Fruit fly (Drosophila melanogaster) whole organism, embryonic: ENCODE measurements around the gene Mic26-27.
A peak's percentile ranks its signal among the peaks of the same experiment; 100 is the strongest.

Experiments used
- Aef1 ChIP-seq: fragments of 200-800 bp; sonication (Bioruptor generic); IDR thresholded peaks from 3 replicates; pipeline ENCODE4 v1.3.6; 2022; ENCODE audit warnings: missing biosample characterization, missing genetic modification characterization
- Antp ChIP-seq: fragments of 200-800 bp; sonication (Bioruptor generic); optimal IDR thresholded peaks from 3 replicates; lab custom pipeline; 2016; ENCODE audit warnings: missing biosample characterization, missing genetic modification characterization
- Atf6 ChIP-seq: fragments of 200-800 bp; sonication (Bioruptor generic); IDR thresholded peaks from 2 replicates; pipeline ENCODE4 v1.3.6; 2022; ENCODE audit warnings: missing biosample characterization, missing genetic modification characterization
- Awh ChIP-seq: fragments of 200-800 bp; sonication (Bioruptor generic); IDR thresholded peaks from 2 replicates; pipeline ENCODE4, ENCODE4 v1.3.6; 2022; ENCODE audit warnings: missing biosample characterization, missing genetic modification characterization
- CG10147 ChIP-seq: fragments of 200-800 bp; sonication (Bioruptor generic); optimal IDR thresholded peaks from 2 replicates; lab custom pipeline; 2019; ENCODE audit warnings: missing biosample characterization, mild to moderate bottlenecking, missing genetic modification characterization, moderate library complexity
- CG10431 ChIP-seq: fragments of 200-800 bp; sonication (Bioruptor generic); optimal IDR thresholded peaks from 3 replicates; lab custom pipeline; 2018; ENCODE audit warnings: missing biosample characterization, mild to moderate bottlenecking, missing genetic modification characterization
- CG10979 ChIP-seq: fragments of 200-800 bp; sonication (Bioruptor generic); optimal IDR thresholded peaks from 2 replicates; lab custom pipeline; 2018; ENCODE audit warnings: missing biosample characterization, mild to moderate bottlenecking, missing genetic modification characterization, moderate library complexity
- CG11560 ChIP-seq: fragments of 200-800 bp; sonication (Bioruptor generic); IDR thresholded peaks from 3 replicates; pipeline ENCODE4 v1.3.6; 2022; ENCODE audit warnings: missing biosample characterization, missing genetic modification characterization
- CG11695 ChIP-seq: fragments of 200-800 bp; sonication (Bioruptor generic); IDR thresholded peaks from 3 replicates; pipeline ENCODE4 v1.3.6; 2022; ENCODE audit warnings: missing biosample characterization, missing genetic modification characterization
- CG16779 ChIP-seq: fragments of 200-800 bp; sonication (Bioruptor generic); IDR thresholded peaks from 2 replicates; pipeline ENCODE4 v1.3.6; 2022; ENCODE audit warnings: missing biosample characterization, missing genetic modification characterization
- CG1792 ChIP-seq: fragments of 200-800 bp; sonication (Bioruptor generic); optimal IDR thresholded peaks from 2 replicates; lab custom pipeline; 2016; ENCODE audit warnings: missing biosample characterization, missing genetic modification characterization
- CG18262 ChIP-seq: fragments of 200-800 bp; optimal IDR thresholded peaks from 3 replicates; lab custom pipeline; 2019; ENCODE audit warnings: missing biosample characterization, mild to moderate bottlenecking, missing genetic modification characterization, moderate library complexity
- CG2116 ChIP-seq: fragments of 200-800 bp; sonication (Bioruptor generic); optimal IDR thresholded peaks from 3 replicates; lab custom pipeline; 2018; ENCODE audit warnings: missing biosample characterization, mild to moderate bottlenecking, missing genetic modification characterization
- CG2120 ChIP-seq: fragments of 200-800 bp; sonication (Bioruptor generic); optimal IDR thresholded peaks from 3 replicates; lab custom pipeline; 2016; ENCODE audit warnings: missing biosample characterization, missing genetic modification characterization
- CG2129 ChIP-seq: fragments of 200-800 bp; sonication (Bioruptor generic); IDR thresholded peaks from 2 replicates; pipeline ENCODE4 v1.3.6; 2022; ENCODE audit warnings: missing biosample characterization, missing genetic modification characterization; ENCODE audit not compliant: partially characterized antibody
- CG31224 ChIP-seq: fragments of 200-800 bp; sonication (Bioruptor generic); IDR thresholded peaks from 2 replicates; pipeline ENCODE4 v1.3.6; 2022; ENCODE audit warnings: missing biosample characterization, missing genetic modification characterization
- CG33213 ChIP-seq: fragments of 200-800 bp; sonication (Bioruptor generic); optimal IDR thresholded peaks from 3 replicates; lab custom pipeline; 2016; ENCODE audit warnings: missing biosample characterization, missing genetic modification characterization
- CG3847 ChIP-seq: fragments of 200-800 bp; sonication (Bioruptor generic); IDR thresholded peaks from 2 replicates; pipeline ENCODE4 v1.3.6; 2022; ENCODE audit warnings: missing biosample characterization, missing genetic modification characterization
- CG4424 ChIP-seq: fragments of 200-800 bp; sonication (Bioruptor generic); optimal IDR thresholded peaks from 3 replicates; lab custom pipeline; 2016; ENCODE audit warnings: missing biosample characterization, missing genetic modification characterization
- CG4820 ChIP-seq: fragments of 200-800 bp; sonication (Bioruptor generic); optimal IDR thresholded peaks from 3 replicates; lab custom pipeline; 2016; ENCODE audit warnings: missing biosample characterization, missing genetic modification characterization
- CG6175 ChIP-seq: fragments of 200-800 bp; sonication (Bioruptor generic); IDR thresholded peaks from 3 replicates; pipeline ENCODE4 v1.3.6; 2022; ENCODE audit warnings: missing biosample characterization, missing genetic modification characterization
- CG7839 ChIP-seq: fragments of 200-800 bp; sonication (Bioruptor generic); optimal IDR thresholded peaks from 3 replicates; lab custom pipeline; 2018; ENCODE audit warnings: missing biosample characterization, mild to moderate bottlenecking, missing genetic modification characterization, moderate library complexity
- CG8281 ChIP-seq: fragments of 200-800 bp; sonication (Bioruptor generic); optimal IDR thresholded peaks from 2 replicates; lab custom pipeline; 2018; ENCODE audit warnings: missing biosample characterization, mild to moderate bottlenecking, missing genetic modification characterization, moderate library complexity
- CG8290 ChIP-seq, 3 experiments: fragments of 200-800 bp; sonication (Bioruptor generic); optimal IDR thresholded peaks; 2 replicates each; lab custom pipeline; 2016 to 2019; ENCODE audit warnings: missing biosample characterization in 3 of 3, missing genetic modification characterization in 3 of 3, mild to moderate bottlenecking in 2 of 3, moderate library complexity in 1 of 3
- CG8924 ChIP-seq: fragments of 200-800 bp; optimal IDR thresholded peaks from 3 replicates; lab custom pipeline; 2019; ENCODE audit warnings: missing biosample characterization, mild to moderate bottlenecking, missing genetic modification characterization, moderate library complexity
- CHES-1-like ChIP-seq: fragments of 200-800 bp; sonication (Bioruptor generic); optimal IDR thresholded peaks from 2 replicates; lab custom pipeline; 2016; ENCODE audit warnings: missing biosample characterization, missing genetic modification characterization
- Camta ChIP-seq: fragments of 200-800 bp; sonication (Bioruptor generic); optimal IDR thresholded peaks from 2 replicates; lab custom pipeline; 2016; ENCODE audit warnings: missing biosample characterization, missing genetic modification characterization
- Chrac-16 ChIP-seq: fragments of 200-800 bp; sonication (Bioruptor generic); optimal IDR thresholded peaks from 3 replicates; lab custom pipeline; 2016; ENCODE audit warnings: missing biosample characterization, missing genetic modification characterization
- Dip2 ChIP-seq: fragments of 200-800 bp; sonication (Bioruptor generic); IDR thresholded peaks from 2 replicates; pipeline ENCODE4 v1.3.6; 2022; ENCODE audit warnings: missing biosample characterization, missing genetic modification characterization
- Lpt ChIP-seq: fragments of >200 bp; optimal IDR thresholded peaks from 2 replicates; lab custom pipeline; 2018; ENCODE audit warnings: missing biosample characterization, missing genetic modification characterization
- MBD-R2 ChIP-seq: fragments of 200-800 bp; sonication (Bioruptor generic); IDR thresholded peaks from 2 replicates; pipeline ENCODE4 v1.3.6; 2022; ENCODE audit warnings: missing biosample characterization, missing genetic modification characterization
- Myb ChIP-seq: fragments of 200-800 bp; sonication (Bioruptor generic); optimal IDR thresholded peaks from 2 replicates; lab custom pipeline; 2016; ENCODE audit warnings: missing biosample characterization, missing genetic modification characterization
- Sox102F ChIP-seq: fragments of 200-800 bp; sonication (Bioruptor generic); optimal IDR thresholded peaks from 2 replicates; lab custom pipeline; 2018; ENCODE audit warnings: missing biosample characterization, mild to moderate bottlenecking, missing genetic modification characterization, moderate library complexity
- Trl ChIP-seq, 3 experiments: fragments of >200 bp in 2 of 3; fragments of 200-800 bp in 1 of 3; sonication (Bioruptor generic) in 1 of 3; optimal IDR thresholded peaks; 2 replicates in 1 of 3; 3 replicates in 2 of 3; lab custom pipeline; 2016 to 2017; ENCODE audit warnings: missing biosample characterization in 1 of 3, missing genetic modification characterization in 1 of 3
- Usf ChIP-seq: fragments of 200-800 bp; sonication (Bioruptor generic); optimal IDR thresholded peaks from 2 replicates; lab custom pipeline; 2017; ENCODE audit warnings: missing genotype, missing biosample characterization, missing genetic modification characterization
- al ChIP-seq: fragments of 200-800 bp; sonication (Bioruptor generic); IDR thresholded peaks from 2 replicates; pipeline ENCODE4 v1.3.6; 2022; ENCODE audit warnings: missing biosample characterization, missing genetic modification characterization
- bigmax ChIP-seq: fragments of 200-800 bp; sonication (Bioruptor generic); optimal IDR thresholded peaks from 2 replicates; lab custom pipeline; 2018; ENCODE audit warnings: missing biosample characterization, mild to moderate bottlenecking, missing genetic modification characterization
- danr ChIP-seq: fragments of 200-800 bp; sonication (Bioruptor generic); IDR thresholded peaks from 2 replicates; pipeline ENCODE4 v1.3.6; 2022; ENCODE audit warnings: missing biosample characterization, missing genetic modification characterization
- dysf ChIP-seq: fragments of 200-800 bp; sonication (Bioruptor generic); IDR thresholded peaks from 3 replicates; pipeline ENCODE4 v1.3.6; 2022; ENCODE audit warnings: missing biosample characterization, missing genetic modification characterization
- fd96Cb ChIP-seq: fragments of 200-800 bp; sonication (Bioruptor generic); optimal IDR thresholded peaks from 2 replicates; lab custom pipeline; 2018; ENCODE audit warnings: missing biosample characterization, mild to moderate bottlenecking, missing genetic modification characterization, moderate library complexity
- gcm2 ChIP-seq: fragments of 200-800 bp; sonication (Bioruptor generic); optimal IDR thresholded peaks from 2 replicates; lab custom pipeline; 2016; ENCODE audit warnings: missing biosample characterization, missing genetic modification characterization
- gfzf ChIP-seq: fragments of 200-800 bp; sonication (Bioruptor generic); optimal IDR thresholded peaks from 2 replicates; lab custom pipeline; 2016; ENCODE audit warnings: missing biosample characterization, mild to moderate bottlenecking, missing genetic modification characterization, moderate library complexity
- luna ChIP-seq: fragments of 200-800 bp; sonication (Bioruptor generic); optimal IDR thresholded peaks from 2 replicates; lab custom pipeline; 2016; ENCODE audit warnings: missing biosample characterization, missing genetic modification characterization
- nau ChIP-seq: fragments of 200-800 bp; sonication (Bioruptor generic); optimal IDR thresholded peaks from 3 replicates; lab custom pipeline; 2017; ENCODE audit warnings: missing biosample characterization, mild to moderate bottlenecking, missing genetic modification characterization, missing genetic modification reagents
- nerfin-1 ChIP-seq: fragments of 200-800 bp; sonication (Bioruptor generic); optimal IDR thresholded peaks from 3 replicates; lab custom pipeline; 2019; ENCODE audit warnings: missing biosample characterization, mild to moderate bottlenecking, missing genetic modification characterization, moderate library complexity
- nerfin-2 ChIP-seq: fragments of 200-800 bp; sonication (Bioruptor generic); IDR thresholded peaks from 2 replicates; pipeline ENCODE4 v1.3.6; 2022; ENCODE audit warnings: missing biosample characterization, missing genetic modification characterization; ENCODE audit not compliant: partially characterized antibody
- pan ChIP-seq, 4 experiments: fragments of >200 bp in 3 of 4; fragments of 200-800 bp in 1 of 4; sonication (Bioruptor generic) in 1 of 4; optimal IDR thresholded peaks in 3 of 4; IDR thresholded peaks in 1 of 4; 2 replicates each; pipeline versions ENCODE4 v1.3.6 to Lab custom; 2017 to 2022; ENCODE audit warnings: missing biosample characterization in 2 of 4, missing genetic modification characterization in 2 of 4, mixed read lengths in 1 of 4
- ro ChIP-seq: fragments of 200-800 bp; sonication (Bioruptor generic); IDR thresholded peaks from 2 replicates; pipeline ENCODE4 v1.3.6; 2022; ENCODE audit warnings: missing biosample characterization, missing genetic modification characterization
- unc-4 ChIP-seq: fragments of 200-800 bp; sonication (Bioruptor generic); IDR thresholded peaks from 2 replicates; pipeline ENCODE4 v1.3.6; 2022; ENCODE audit warnings: missing biosample characterization, missing genetic modification characterization; ENCODE audit not compliant: partially characterized antibody
- yki ChIP-seq: fragments of >200 bp; optimal IDR thresholded peaks from 3 replicates; lab custom pipeline; 2018

Gene Mic26-27

DNA sequence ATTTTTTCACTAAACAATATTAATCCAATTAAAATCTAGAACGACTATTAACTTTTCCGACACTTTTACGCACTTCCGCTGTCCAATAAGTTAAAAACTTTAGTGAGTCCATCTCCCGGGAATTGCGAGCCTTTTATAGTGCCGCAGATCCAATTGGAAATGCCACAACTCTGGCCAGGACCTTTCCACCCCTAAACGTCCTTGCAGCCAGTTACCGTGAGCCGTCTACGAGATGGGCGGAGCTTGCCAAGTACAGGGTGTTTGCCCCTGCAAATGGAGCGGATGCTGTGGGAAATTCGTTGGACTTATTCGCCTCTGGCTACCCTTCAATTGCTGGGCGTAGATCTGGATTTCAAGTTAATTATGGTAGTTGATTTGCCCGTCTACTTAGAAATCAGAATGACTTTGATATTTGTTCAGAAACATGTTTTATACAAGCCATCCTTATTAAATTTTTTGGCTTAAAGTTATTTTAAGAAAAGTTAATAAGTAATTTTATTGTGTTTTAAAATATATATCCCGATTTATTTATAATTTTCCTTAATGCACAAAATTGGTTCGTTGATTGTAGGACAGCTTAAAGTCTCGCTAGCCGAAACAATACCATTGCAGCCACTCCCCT, 4.7 kb upstream of the Mic26-27 start, which contains the start of gene Fer2 (continued):
- no peak for TF ChIP-seq CG33213 (GFP tag; lab: Kevin White, UChicago)
- TF ChIP-seq Aef1 (GFP tag; lab: Robert Waterston, UW): no peak
- TF ChIP-seq CG4424: no peak
- no peak for TF ChIP-seq Camta (GFP tag; lab: Kevin White, UChicago)
- no peak for TF ChIP-seq yki (lab: Kevin White, UChicago)
- no peak for TF ChIP-seq CG8290 (GFP tag; optimal IDR thresholded peaks at IDR 0.05; lab: Kevin White, UChicago)
- no peak for TF ChIP-seq CG8290 (tag; optimal IDR thresholded peaks at IDR 0.05; lab: Kevin White, UChicago)
- no peak for TF ChIP-seq CG11695 (GFP tag; lab: Robert Waterston, UW)
- no peak for TF ChIP-seq bigmax (GFP tag; lab: Kevin White, UChicago)
- no peak for TF ChIP-seq Usf (GFP tag; lab: Kevin White, UChicago)
- TF ChIP-seq CG4820 (GFP tag; lab: Kevin White, UChicago): peak; percentile 17
- TF ChIP-seq CG18262 (tag; lab: Kevin White, UChicago): peak; percentile 41
- TF ChIP-seq pan (optimal IDR thresholded peaks at IDR 0.05; lab: Kevin White, UChicago): no peak
- TF ChIP-seq pan (GFP tag; optimal IDR thresholded peaks at IDR 0.05 in 1 of 2, IDR thresholded peaks at IDR 0.05 in 1 of 2): no peak
- TF ChIP-seq Sox102F (GFP tag; lab: Kevin White, UChicago): no peak
- no peak for TF ChIP-seq nau (GFP tag; lab: Kevin White, UChicago)
- TF ChIP-seq dysf (GFP tag; lab: Robert Waterston, UW): peak; percentile 58; the same call in 2 of the 3 replicates
- TF ChIP-seq Lpt (GFP tag; lab: Kevin White, UChicago): no peak
- TF ChIP-seq CG6175: no peak
- no peak for TF ChIP-seq luna (GFP tag; lab: Kevin White, UChicago)
- no peak for TF ChIP-seq CG16779 (GFP tag; lab: Robert Waterston, UW)
- no peak for TF ChIP-seq CG2129 (GFP tag; lab: Robert Waterston, UW)
- TF ChIP-seq Dip2 (GFP tag; lab: Robert Waterston, UW): no peak
- TF ChIP-seq Antp (GFP tag; lab: Kevin White, UChicago): no peak
- TF ChIP-seq CG8281: no peak
- TF ChIP-seq Myb: no peak
- TF ChIP-seq CG2120 (GFP tag; lab: Kevin White, UChicago): no peak
- no peak for TF ChIP-seq CG7839
- no peak for TF ChIP-seq MBD-R2 (GFP tag; lab: Robert Waterston, UW)
- TF ChIP-seq Chrac-16 (GFP tag; lab: Kevin White, UChicago): no peak
- TF ChIP-seq CG31224 (GFP tag; lab: Robert Waterston, UW): no peak
- peak; percentile 14 for TF ChIP-seq CG8924 (tag; lab: Kevin White, UChicago)
- peak; percentile 41 for TF ChIP-seq CG10979 (tag; lab: Kevin White, UChicago)
- TF ChIP-seq CHES-1-like: no peak
- TF ChIP-seq nerfin-2 (GFP tag; lab: Robert Waterston, UW): no peak
- TF ChIP-seq unc-4 (GFP tag; lab: Robert Waterston, UW): no peak
- no peak for TF ChIP-seq CG1792 (GFP tag; lab: Kevin White, UChicago)
- TF ChIP-seq CG11560 (tag; lab: Robert Waterston, UW): no peak
- TF ChIP-seq gcm2 (GFP tag; lab: Kevin White, UChicago): no peak
- no peak for TF ChIP-seq nerfin-1
- no peak for TF ChIP-seq CG3847 (GFP tag; lab: Robert Waterston, UW)
- TF ChIP-seq danr: no peak
- no peak for TF ChIP-seq Atf6 (GFP tag; lab: Robert Waterston, UW)
- no peak for TF ChIP-seq gfzf
- no peak for TF ChIP-seq ro (GFP tag; lab: Robert Waterston, UW)
- TF ChIP-seq CG10431: no peak
- peak; percentile 35 for TF ChIP-seq fd96Cb (tag; lab: Kevin White, UChicago)
- no peak for TF ChIP-seq Trl (optimal IDR thresholded peaks at IDR 0.05; lab: Kevin White, UChicago)
- no peak for TF ChIP-seq Trl (GFP tag; optimal IDR thresholded peaks at IDR 0.05; lab: Kevin White, UChicago)
- TF ChIP-seq Awh (GFP tag; lab: Robert Waterston, UW): no peak
- no peak for TF ChIP-seq al (GFP tag; lab: Robert Waterston, UW)
- no peak for TF ChIP-seq CG2116 (GFP tag; lab: Kevin White, UChicago)
- TF ChIP-seq CG10147 (GFP tag; lab: Kevin White, UChicago): peak; percentile 39
